Worm (Caenorhabditis elegans) whole organism, L4 larva: Measurements from ENCODE around the gene pde-2.

Experiments
- D1046.2 ChIP-seq: fragments of 200-800 bp; sonication (Bioruptor generic); IDR thresholded peaks from 2 replicates; pipeline ENCODE4 v1.3.6; 2022; ENCODE audit warnings: missing genetic modification characterization, missing compliant biosample characterization
- F26F4.8 ChIP-seq: fragments of 200-800 bp; sonication (Bioruptor generic); conservative IDR thresholded peaks from 2 replicates; pipeline ENCODE4 v1.3.6; 2022; ENCODE audit warnings: missing genetic modification characterization, missing compliant biosample characterization
- F49E8.2 ChIP-seq: sonication (generic microtip); optimal IDR thresholded peaks from 2 replicates; lab custom pipeline; 2016; ENCODE audit warnings: missing compliant biosample characterization, mild to moderate bottlenecking, missing genetic modification characterization, borderline replicate concordance
- R02D3.7 ChIP-seq: fragments of 150-350 bp; sonication (generic microtip); optimal IDR thresholded peaks from 3 replicates; lab custom pipeline; 2014; ENCODE audit warnings: missing biosample characterization, missing genetic modification characterization
- Y105C5A.15 ChIP-seq: fragments of 200-800 bp; sonication (Bioruptor generic); IDR thresholded peaks from 2 replicates; pipeline ENCODE4 v1.3.6; 2022; ENCODE audit warnings: missing genetic modification characterization, missing compliant biosample characterization
- Y48G9A.11 ChIP-seq: fragments of 200-800 bp; sonication (Bioruptor generic); IDR thresholded peaks from 2 replicates; pipeline ENCODE4 v1.3.6; 2022; ENCODE audit warnings: missing genetic modification reagents, missing genetic modification characterization, missing compliant biosample characterization
- Y75B8A.6 ChIP-seq: fragments of 200-800 bp; sonication (Bioruptor generic); IDR thresholded peaks from 2 replicates; pipeline ENCODE4 v1.3.6; 2022; ENCODE audit warnings: missing genetic modification reagents, missing genetic modification characterization, missing compliant biosample characterization
- ama-1 ChIP-seq: fragments of 150-350 bp; optimal IDR thresholded peaks from 2 replicates; lab custom pipeline; 2014; ENCODE audit warnings: inconsistent platforms, mixed read lengths
- arid-1 ChIP-seq: fragments of 200-800 bp; sonication (Bioruptor generic); conservative IDR thresholded peaks from 2 replicates; pipeline ENCODE4 v1.3.6; 2022; ENCODE audit warnings: missing genetic modification reagents, missing genetic modification characterization, missing compliant biosample characterization
- ceh-20 ChIP-seq: fragments of 200-800 bp; sonication (Bioruptor generic); IDR thresholded peaks from 2 replicates; pipeline ENCODE4 v1.3.6; 2022; ENCODE audit warnings: missing genetic modification reagents, missing genetic modification characterization, missing compliant biosample characterization
- ceh-28 ChIP-seq: fragments of 150-350 bp; optimal IDR thresholded peaks from 2 replicates; lab custom pipeline; 2014; ENCODE audit warnings: missing biosample characterization, missing genetic modification reagents, missing genetic modification characterization
- ceh-62 ChIP-seq: sonication (generic microtip); optimal IDR thresholded peaks from 2 replicates; lab custom pipeline; 2017; ENCODE audit warnings: missing biosample characterization, missing genetic modification characterization
- ceh-82 ChIP-seq: sonication (generic microtip); optimal IDR thresholded peaks from 2 replicates; lab custom pipeline; 2017; ENCODE audit warnings: missing biosample characterization, missing genetic modification characterization
- ces-1 ChIP-seq: fragments of 150-350 bp; sonication (generic microtip); optimal IDR thresholded peaks from 4 replicates; lab custom pipeline; 2014; ENCODE audit warnings: missing biosample characterization, missing genetic modification reagents, missing genetic modification characterization
- cey-2 ChIP-seq: sonication (generic microtip); optimal IDR thresholded peaks from 3 replicates; lab custom pipeline; 2017; ENCODE audit warnings: missing genetic modification characterization, mild to moderate bottlenecking, missing compliant biosample characterization, antibody characterized with exemption, borderline replicate concordance; ENCODE audit not compliant: insufficient read depth
- daf-16 ChIP-seq, 3 experiments: sonication (generic microtip); optimal IDR thresholded peaks; 2 replicates each; lab custom pipeline; 2016 to 2017; ENCODE audit warnings: missing genetic modification characterization in 3 of 3, missing genetic modification reagents in 3 of 3, mild to moderate bottlenecking in 2 of 3, missing compliant biosample characterization in 2 of 3, missing biosample characterization in 1 of 3, moderate library complexity in 1 of 3
- daf-19 ChIP-seq: fragments of 200-800 bp; sonication (Bioruptor generic); conservative IDR thresholded peaks from 2 replicates; pipeline ENCODE4 v1.3.6; 2022; ENCODE audit warnings: missing genetic modification characterization, missing compliant biosample characterization
- daf-8 ChIP-seq: fragments of 200-800 bp; sonication (Bioruptor generic); IDR thresholded peaks from 2 replicates; pipeline ENCODE4 v1.3.6; 2022; ENCODE audit warnings: missing genetic modification characterization, missing compliant biosample characterization
- dmd-8 ChIP-seq: fragments of 200-800 bp; sonication (Bioruptor generic); IDR thresholded peaks from 2 replicates; pipeline ENCODE4 v1.3.6; 2022; ENCODE audit warnings: missing genetic modification characterization, missing compliant biosample characterization
- duxl-1 ChIP-seq: sonication (generic microtip); optimal IDR thresholded peaks from 2 replicates; lab custom pipeline; 2016; ENCODE audit warnings: mild to moderate bottlenecking, missing genetic modification characterization, moderate library complexity, missing compliant biosample characterization; ENCODE audit not compliant: poor library complexity
- egl-43 ChIP-seq: fragments of 200-800 bp; sonication (Bioruptor generic); IDR thresholded peaks from 2 replicates; pipeline ENCODE4 v1.3.6; 2022; ENCODE audit warnings: missing genetic modification reagents, missing genetic modification characterization, missing compliant biosample characterization
- hlh-11 ChIP-seq: fragments of 200-800 bp; sonication (Bioruptor generic); optimal IDR thresholded peaks from 2 replicates; lab custom pipeline; 2018; ENCODE audit warnings: mild to moderate bottlenecking, missing genetic modification characterization, missing compliant biosample characterization
- hlh-30 ChIP-seq: sonication (generic microtip); optimal IDR thresholded peaks from 2 replicates; lab custom pipeline; 2017; ENCODE audit warnings: antibody characterized with exemption, mild to moderate bottlenecking, missing genetic modification characterization, missing compliant biosample characterization; ENCODE audit not compliant: insufficient read depth
- hmg-1.1 ChIP-seq: fragments of 200-800 bp; sonication (Bioruptor generic); IDR thresholded peaks from 2 replicates; pipeline ENCODE4 v1.3.6; 2022; ENCODE audit warnings: missing genetic modification reagents, missing genetic modification characterization, missing compliant biosample characterization
- jun-1 ChIP-seq: fragments of 150-350 bp; optimal IDR thresholded peaks from 2 replicates; lab custom pipeline; 2014; ENCODE audit warnings: missing biosample characterization, missing genetic modification reagents, missing genetic modification characterization
- lin-29 ChIP-seq: fragments of 200-800 bp; sonication (Bioruptor generic); IDR thresholded peaks from 2 replicates; pipeline ENCODE4 v1.3.6; 2022; ENCODE audit warnings: missing genetic modification reagents, missing genetic modification characterization, missing compliant biosample characterization
- lir-3 ChIP-seq: sonication (generic microtip); optimal IDR thresholded peaks from 2 replicates; lab custom pipeline; 2016; ENCODE audit warnings: mild to moderate bottlenecking, missing genetic modification characterization, missing compliant biosample characterization
- mdt-29 ChIP-seq: fragments of 200-800 bp; sonication (Bioruptor generic); IDR thresholded peaks from 2 replicates; pipeline ENCODE4 v1.3.6; 2022; ENCODE audit warnings: missing genetic modification reagents, missing genetic modification characterization, missing compliant biosample characterization
- mep-1 ChIP-seq: fragments of 150-350 bp; sonication (generic microtip); optimal IDR thresholded peaks from 3 replicates; lab custom pipeline; 2014; ENCODE audit warnings: missing biosample characterization, missing genetic modification characterization
- mxl-2 ChIP-seq: fragments of 200-800 bp; sonication (Bioruptor generic); conservative IDR thresholded peaks from 2 replicates; pipeline ENCODE4 v1.3.6; 2022; ENCODE audit warnings: missing genetic modification reagents, missing genetic modification characterization, missing compliant biosample characterization
- nhr-10 ChIP-seq: fragments of 150-350 bp; optimal IDR thresholded peaks from 2 replicates; lab custom pipeline; 2014; ENCODE audit warnings: missing biosample characterization, missing genetic modification characterization
- nhr-102 ChIP-seq: sonication (generic microtip); optimal IDR thresholded peaks from 2 replicates; lab custom pipeline; 2016; ENCODE audit warnings: mild to moderate bottlenecking, missing genetic modification characterization, moderate library complexity, missing compliant biosample characterization
- nhr-11 ChIP-seq: fragments of 150-350 bp; optimal IDR thresholded peaks from 2 replicates; lab custom pipeline; 2014; ENCODE audit warnings: missing biosample characterization, missing genetic modification characterization
- nhr-111 ChIP-seq: fragments of 200-800 bp; sonication (Bioruptor generic); optimal IDR thresholded peaks from 2 replicates; lab custom pipeline; 2018; ENCODE audit warnings: mild to moderate bottlenecking, missing genetic modification characterization, missing compliant biosample characterization
- nhr-41 ChIP-seq: fragments of 200-800 bp; sonication (Bioruptor generic); IDR thresholded peaks from 2 replicates; pipeline ENCODE4 v1.3.6; 2022; ENCODE audit warnings: missing genetic modification reagents, missing genetic modification characterization, missing compliant biosample characterization
- nhr-48 ChIP-seq: sonication (generic microtip); optimal IDR thresholded peaks from 2 replicates; lab custom pipeline; 2016; ENCODE audit warnings: mild to moderate bottlenecking, missing genetic modification characterization, missing compliant biosample characterization
- nhr-76 ChIP-seq: fragments of 150-350 bp; optimal IDR thresholded peaks from 2 replicates; lab custom pipeline; 2014; ENCODE audit warnings: missing biosample characterization, missing genetic modification characterization
- nhr-77 ChIP-seq: fragments of 150-350 bp; optimal IDR thresholded peaks from 2 replicates; lab custom pipeline; 2014; ENCODE audit warnings: missing biosample characterization, missing genetic modification characterization
- pqm-1 ChIP-seq: sonication (generic microtip); optimal IDR thresholded peaks from 2 replicates; lab custom pipeline; 2017; ENCODE audit warnings: missing biosample characterization, missing genetic modification characterization
- rbr-2 ChIP-seq: sonication (generic microtip); optimal IDR thresholded peaks from 2 replicates; lab custom pipeline; 2016; ENCODE audit warnings: missing genotype, missing genetic modification characterization, missing compliant biosample characterization
- sdz-12 ChIP-seq: fragments of 200-800 bp; sonication (Bioruptor generic); optimal IDR thresholded peaks from 2 replicates; lab custom pipeline; 2018; ENCODE audit warnings: mild to moderate bottlenecking, missing genetic modification characterization, missing compliant biosample characterization
- set-16 ChIP-seq: fragments of 200-800 bp; sonication (Bioruptor generic); IDR thresholded peaks from 2 replicates; pipeline ENCODE4 v1.3.6; 2022; ENCODE audit warnings: missing genetic modification reagents, missing genetic modification characterization, missing compliant biosample characterization
- skn-1 ChIP-seq: fragments of 150-350 bp; optimal IDR thresholded peaks from 2 replicates; lab custom pipeline; 2014; ENCODE audit warnings: missing biosample characterization, missing genetic modification characterization
- spr-1 ChIP-seq: sonication (generic microtip); optimal IDR thresholded peaks from 2 replicates; lab custom pipeline; 2016; ENCODE audit warnings: mild to moderate bottlenecking, missing genetic modification characterization, missing compliant biosample characterization
- tra-1 ChIP-seq: fragments of 200-800 bp; sonication (Bioruptor generic); IDR thresholded peaks from 2 replicates; pipeline ENCODE4 v1.3.6; 2022; ENCODE audit warnings: missing genetic modification reagents, missing genetic modification characterization, missing compliant biosample characterization
- unc-130 ChIP-seq: sonication (generic microtip); optimal IDR thresholded peaks from 2 replicates; lab custom pipeline; 2016; ENCODE audit warnings: missing genetic modification reagents, missing genetic modification characterization, missing compliant biosample characterization
- unc-62 ChIP-seq, 3 experiments: fragments of 150-350 bp in 1 of 3; sonication (generic microtip); optimal IDR thresholded peaks in 2 of 3; peaks in 1 of 3; 1 replicate in 1 of 3; 2 replicates in 2 of 3; lab custom pipeline; 2014 to 2017; ENCODE audit warnings: missing biosample characterization in 3 of 3, missing genetic modification characterization in 3 of 3, missing genetic modification reagents in 3 of 3, missing genotype in 1 of 3
- zfp-2 ChIP-seq: sonication (generic microtip); optimal IDR thresholded peaks from 2 replicates; lab custom pipeline; 2016; ENCODE audit warnings: mild to moderate bottlenecking, missing genetic modification characterization, missing compliant biosample characterization
- zip-11 ChIP-seq: fragments of 200-800 bp; sonication (Bioruptor generic); IDR thresholded peaks from 2 replicates; pipeline ENCODE4 v1.3.6; 2022; ENCODE audit warnings: missing genetic modification characterization, missing compliant biosample characterization
- ztf-11 ChIP-seq: fragments of 150-350 bp; optimal IDR thresholded peaks from 2 replicates; lab custom pipeline; 2014; ENCODE audit warnings: missing biosample characterization, missing genetic modification characterization

The pde-2 gene

DNA sequence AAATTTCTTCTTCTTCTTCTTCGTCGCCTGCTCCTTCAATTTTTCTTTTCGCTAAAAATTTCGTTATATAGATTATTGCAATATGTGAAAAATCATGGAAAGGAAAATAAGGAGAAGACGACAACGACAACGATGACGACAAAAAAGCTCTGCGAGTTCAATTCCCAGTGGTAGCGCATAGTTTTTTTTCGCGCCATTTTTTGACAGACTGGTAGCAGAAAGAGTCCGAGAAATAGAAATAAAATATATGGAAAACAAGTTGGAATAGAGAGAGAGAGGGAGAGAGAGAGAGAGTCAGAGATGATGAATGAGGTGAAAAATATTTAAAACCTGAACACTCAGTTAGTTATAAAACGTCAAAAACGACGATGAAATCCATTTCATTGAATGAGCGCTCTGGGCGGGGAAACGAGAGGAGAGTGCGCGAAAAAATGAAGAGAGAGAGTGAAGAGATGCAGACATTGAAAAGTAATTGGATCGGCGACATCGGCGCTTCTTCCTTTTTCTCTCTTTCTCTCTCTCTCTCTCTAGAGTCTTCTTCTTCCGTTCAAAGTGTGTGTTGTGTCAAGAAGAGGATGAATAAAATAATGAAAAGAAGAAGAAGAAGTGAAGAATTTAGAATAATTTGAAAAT, at the start of gene pde-2:
pde-2 (minus strand) TSS at position 51 of the 633 bp plus-strand sequence.
- TF ChIP-seq set-16 (GFP tag; lab: Robert Waterston, UW), result peak; percentile 39
- TF ChIP-seq pqm-1 (tag; lab: Kevin White, UChicago), result no peak
- no peak for TF ChIP-seq nhr-102 (tag; lab: Kevin White, UChicago)
- TF ChIP-seq daf-16 (GFP tag; optimal IDR thresholded peaks at IDR 0.05; lab: Kevin White, UChicago), result no peak
- TF ChIP-seq daf-16 (tag; optimal IDR thresholded peaks at IDR 0.05; lab: Kevin White, UChicago), result no peak
- TF ChIP-seq ces-1 (GFP tag; lab: Kevin White, UChicago), result peak; percentile 51
- TF ChIP-seq tra-1 (GFP tag; lab: Robert Waterston, UW), result no peak
- no peak for TF ChIP-seq zip-11 (GFP tag; lab: Robert Waterston, UW)
- no peak for TF ChIP-seq ceh-20 (GFP tag; lab: Robert Waterston, UW)
- no peak for TF ChIP-seq nhr-111 (GFP tag; lab: Kevin White, UChicago)
- no peak for TF ChIP-seq lin-29 (GFP tag; lab: Robert Waterston, UW)
- TF ChIP-seq rbr-2 (tag; lab: Kevin White, UChicago), result peak; percentile 52
- TF ChIP-seq daf-19 (GFP tag; lab: Robert Waterston, UW), result no peak
- no peak for TF ChIP-seq sdz-12 (GFP tag; lab: Kevin White, UChicago)
- no peak for TF ChIP-seq daf-8
- TF ChIP-seq ceh-28 (tag; lab: Kevin White, UChicago), result no peak
- TF ChIP-seq nhr-10 (tag; lab: Kevin White, UChicago), result no peak
- no peak for TF ChIP-seq dmd-8 (GFP tag; lab: Robert Waterston, UW)
- no peak for TF ChIP-seq arid-1 (GFP tag; lab: Robert Waterston, UW)
- TF ChIP-seq R02D3.7 (tag; lab: Kevin White, UChicago), result no peak
- no peak for TF ChIP-seq Y105C5A.15 (GFP tag; lab: Robert Waterston, UW)
- TF ChIP-seq nhr-11, result peak; percentile 41
- no peak for TF ChIP-seq Y48G9A.11 (GFP tag; lab: Robert Waterston, UW)
- TF ChIP-seq hlh-30, result peak; percentile 32
- no peak for TF ChIP-seq unc-130 (GFP tag; lab: Kevin White, UChicago)
- no peak for TF ChIP-seq duxl-1 (tag; lab: Kevin White, UChicago)
- no peak for TF ChIP-seq mdt-29 (GFP tag; lab: Robert Waterston, UW)
- TF ChIP-seq cey-2 (tag; lab: Kevin White, UChicago), result no peak
- no peak for TF ChIP-seq skn-1 (tag; lab: Kevin White, UChicago)
- no peak for TF ChIP-seq zfp-2 (tag; lab: Kevin White, UChicago)
- peak; percentile 54 for TF ChIP-seq hlh-11 (tag; lab: Kevin White, UChicago)
- no peak for TF ChIP-seq F49E8.2 (tag; lab: Kevin White, UChicago)
- TF ChIP-seq egl-43 (GFP tag; lab: Robert Waterston, UW), result no peak
- TF ChIP-seq jun-1 (tag; lab: Kevin White, UChicago), result no peak
- TF ChIP-seq D1046.2 (GFP tag; lab: Robert Waterston, UW), result no peak
- no peak for TF ChIP-seq ama-1 (lab: Kevin White, UChicago)
- TF ChIP-seq unc-62 (GFP tag; optimal IDR thresholded peaks at IDR 0.05 in 1 of 2; lab: Kevin White, UChicago), result no peak
- TF ChIP-seq unc-62 (tag; optimal IDR thresholded peaks at IDR 0.05; lab: Kevin White, UChicago), result no peak
- TF ChIP-seq ztf-11 (tag; lab: Kevin White, UChicago), result no peak
- no peak for TF ChIP-seq lir-3 (tag; lab: Kevin White, UChicago)
- no peak for TF ChIP-seq Y75B8A.6 (GFP tag; lab: Robert Waterston, UW)
- TF ChIP-seq nhr-41, result no peak
- TF ChIP-seq hmg-1.1 (GFP tag; lab: Robert Waterston, UW), result peak; percentile 40; the same call in 1 of the 2 replicates
- TF ChIP-seq nhr-77 (tag; lab: Kevin White, UChicago), result no peak
- TF ChIP-seq ceh-62 (tag; lab: Kevin White, UChicago), result no peak
- no peak for TF ChIP-seq F26F4.8
- no peak for TF ChIP-seq mxl-2 (GFP tag; lab: Robert Waterston, UW)
- TF ChIP-seq mep-1, result peak; percentile 62
- no peak for TF ChIP-seq nhr-48 (tag; lab: Kevin White, UChicago)
- no peak for TF ChIP-seq spr-1
- TF ChIP-seq nhr-76 (tag; lab: Kevin White, UChicago), result no peak
- TF ChIP-seq ceh-82 (tag; lab: Kevin White, UChicago), result no peak
